Fruit fly (Drosophila melanogaster) whole organism, prepupa: ENCODE data around the gene CG46399.

Experiments used
- Blimp-1 ChIP-seq: fragments of 200-800 bp; sonication (Bioruptor generic); optimal IDR thresholded peaks from 3 replicates; lab custom pipeline; 2017; ENCODE audit warnings: missing biosample characterization, missing genetic modification characterization, mild to moderate bottlenecking, moderate library complexity, missing genetic modification reagents
- CG11902 ChIP-seq: fragments of 200-800 bp; sonication (Bioruptor generic); optimal IDR thresholded peaks from 3 replicates; lab custom pipeline; 2016; ENCODE audit warnings: missing biosample characterization, missing genetic modification characterization
- CG15336 ChIP-seq: fragments of 200-800 bp; sonication (Bioruptor generic); IDR thresholded peaks from 2 replicates; pipeline ENCODE4 v1.3.6; 2022; ENCODE audit warnings: missing biosample characterization, missing genetic modification characterization
- CG1621 ChIP-seq: fragments of 200-800 bp; sonication (Bioruptor generic); optimal IDR thresholded peaks from 3 replicates; lab custom pipeline; 2018; ENCODE audit warnings: missing biosample characterization, mild to moderate bottlenecking, missing genetic modification characterization
- CG3032 ChIP-seq: fragments of 200-800 bp; optimal IDR thresholded peaks from 2 replicates; lab custom pipeline; 2019; ENCODE audit warnings: missing biosample characterization, mild to moderate bottlenecking, missing genetic modification characterization, moderate library complexity
- CG31627 ChIP-seq: fragments of 200-800 bp; sonication (Bioruptor generic); optimal IDR thresholded peaks from 3 replicates; lab custom pipeline; 2016; ENCODE audit warnings: missing biosample characterization, missing genetic modification characterization
- CG32006 ChIP-seq: fragments of 200-800 bp; sonication (Bioruptor generic); optimal IDR thresholded peaks from 3 replicates; lab custom pipeline; 2017; ENCODE audit warnings: missing biosample characterization, mild to moderate bottlenecking, missing genetic modification characterization
- CG34406 ChIP-seq: fragments of 200-800 bp; sonication (Bioruptor generic); optimal IDR thresholded peaks from 3 replicates; lab custom pipeline; 2016; ENCODE audit warnings: missing biosample characterization, missing genetic modification characterization
- CG3919 ChIP-seq: fragments of 200-800 bp; sonication (Bioruptor generic); optimal IDR thresholded peaks from 3 replicates; lab custom pipeline; 2016; ENCODE audit warnings: missing biosample characterization, missing genetic modification characterization
- CG4318 ChIP-seq: fragments of 200-800 bp; sonication (Bioruptor generic); optimal IDR thresholded peaks from 3 replicates; lab custom pipeline; 2017; ENCODE audit warnings: missing biosample characterization, mild to moderate bottlenecking, missing genetic modification characterization
- CG6163 ChIP-seq: fragments of 200-800 bp; sonication (Bioruptor generic); IDR thresholded peaks from 3 replicates; pipeline ENCODE4 v1.3.6; 2022; ENCODE audit warnings: missing biosample characterization, missing genetic modification characterization
- CG6276 ChIP-seq: fragments of 200-800 bp; sonication (Bioruptor generic); optimal IDR thresholded peaks from 2 replicates; lab custom pipeline; 2017; ENCODE audit warnings: missing biosample characterization, mild to moderate bottlenecking, missing genetic modification characterization
- CG6792 ChIP-seq: fragments of 200-800 bp; sonication (Bioruptor generic); optimal IDR thresholded peaks from 3 replicates; lab custom pipeline; 2016; ENCODE audit warnings: missing biosample characterization, missing genetic modification characterization
- CG6808 ChIP-seq: fragments of 200-800 bp; sonication (Bioruptor generic); optimal IDR thresholded peaks from 3 replicates; lab custom pipeline; 2017; ENCODE audit warnings: missing biosample characterization, missing genetic modification characterization, mild to moderate bottlenecking, moderate library complexity, missing genetic modification reagents
- CG6854 ChIP-seq: fragments of 200-800 bp; sonication (Bioruptor generic); optimal IDR thresholded peaks from 2 replicates; lab custom pipeline; 2017; ENCODE audit warnings: missing biosample characterization, mild to moderate bottlenecking, missing genetic modification characterization
- CG7368 ChIP-seq: fragments of 200-800 bp; sonication (Bioruptor generic); optimal IDR thresholded peaks from 3 replicates; lab custom pipeline; 2016; ENCODE audit warnings: missing biosample characterization, missing genetic modification characterization
- CG8119 ChIP-seq: fragments of 200-800 bp; sonication (Bioruptor generic); IDR thresholded peaks from 3 replicates; pipeline ENCODE4 v1.3.6; 2022; ENCODE audit warnings: missing biosample characterization, missing genetic modification characterization
- CG9139 ChIP-seq: fragments of 200-800 bp; sonication (Bioruptor generic); optimal IDR thresholded peaks from 3 replicates; lab custom pipeline; 2017; ENCODE audit warnings: missing biosample characterization, mild to moderate bottlenecking, missing genetic modification characterization
- Eip75B ChIP-seq: fragments of 200-800 bp; sonication (Bioruptor generic); optimal IDR thresholded peaks from 3 replicates; lab custom pipeline; 2016; ENCODE audit warnings: missing biosample characterization, missing genetic modification characterization
- Eip78C ChIP-seq: fragments of 200-800 bp; sonication (Bioruptor generic); peaks from one replicate; lab custom pipeline; 2016; ENCODE audit warnings: missing biosample characterization, missing genetic modification characterization
- Eip93F ChIP-seq: fragments of 200-800 bp; sonication (Bioruptor generic); optimal IDR thresholded peaks from 2 replicates; lab custom pipeline; 2016; ENCODE audit warnings: missing biosample characterization, mild to moderate bottlenecking, missing genetic modification characterization
- Ets21C ChIP-seq: fragments of 200-800 bp; sonication (Bioruptor generic); optimal IDR thresholded peaks from 3 replicates; lab custom pipeline; 2016; ENCODE audit warnings: missing biosample characterization, missing genetic modification characterization
- Hr38 ChIP-seq: sonication (Bioruptor generic); optimal IDR thresholded peaks from 2 replicates; lab custom pipeline; 2016; ENCODE audit warnings: missing biosample characterization, missing genetic modification characterization
- Hr39 ChIP-seq: fragments of 200-800 bp; sonication (Bioruptor generic); optimal IDR thresholded peaks from 2 replicates; lab custom pipeline; 2016; ENCODE audit warnings: missing biosample characterization, missing genetic modification characterization
- Hr4 ChIP-seq: fragments of 200-800 bp; sonication (Bioruptor generic); optimal IDR thresholded peaks from 3 replicates; lab custom pipeline; 2016; ENCODE audit warnings: missing biosample characterization, missing genetic modification characterization
- Lpt ChIP-seq: fragments of 200-800 bp; sonication (Bioruptor generic); optimal IDR thresholded peaks from 3 replicates; lab custom pipeline; 2016; ENCODE audit warnings: missing biosample characterization, missing genetic modification characterization
- Met ChIP-seq: fragments of 200-800 bp; sonication (Bioruptor generic); optimal IDR thresholded peaks from 3 replicates; lab custom pipeline; 2016; ENCODE audit warnings: missing biosample characterization, missing genetic modification characterization
- OdsH ChIP-seq: fragments of 200-800 bp; sonication (Bioruptor generic); optimal IDR thresholded peaks from 3 replicates; lab custom pipeline; 2016; ENCODE audit warnings: missing biosample characterization, missing genetic modification characterization
- Smox ChIP-seq: fragments of 200-800 bp; sonication (Bioruptor generic); optimal IDR thresholded peaks from 3 replicates; lab custom pipeline; 2016; ENCODE audit warnings: missing biosample characterization, missing genetic modification characterization
- Sox102F ChIP-seq: fragments of 200-800 bp; sonication (Bioruptor generic); optimal IDR thresholded peaks from 2 replicates; lab custom pipeline; 2016; ENCODE audit warnings: missing biosample characterization, mild to moderate bottlenecking, missing genetic modification characterization
- Sox14 ChIP-seq: fragments of 200-800 bp; sonication (Bioruptor generic); optimal IDR thresholded peaks from 3 replicates; lab custom pipeline; 2016; ENCODE audit warnings: missing biosample characterization, missing genetic modification characterization
- Sox15 ChIP-seq: fragments of 200-800 bp; sonication (Bioruptor generic); optimal IDR thresholded peaks from 3 replicates; lab custom pipeline; 2016; ENCODE audit warnings: missing biosample characterization, missing genetic modification characterization
- achi ChIP-seq: fragments of 200-800 bp; sonication (Bioruptor generic); optimal IDR thresholded peaks from 3 replicates; lab custom pipeline; 2016; ENCODE audit warnings: missing biosample characterization, missing genetic modification characterization
- cyc ChIP-seq: fragments of 200-800 bp; sonication (Bioruptor generic); optimal IDR thresholded peaks from 3 replicates; lab custom pipeline; 2016; ENCODE audit warnings: missing biosample characterization, missing genetic modification characterization
- dac ChIP-seq: fragments of 200-800 bp; sonication (Bioruptor generic); optimal IDR thresholded peaks from 2 replicates; lab custom pipeline; 2017; ENCODE audit warnings: missing biosample characterization, mild to moderate bottlenecking, missing genetic modification characterization
- dsx ChIP-seq: fragments of 200-800 bp; optimal IDR thresholded peaks from 3 replicates; lab custom pipeline; 2019; ENCODE audit warnings: missing biosample characterization, mild to moderate bottlenecking, missing genetic modification characterization, moderate library complexity; ENCODE audit not compliant: poor library complexity, severe bottlenecking
- eg ChIP-seq: fragments of 200-800 bp; sonication (Bioruptor generic); IDR thresholded peaks from 3 replicates; pipeline ENCODE4 v1.3.6; 2022; ENCODE audit warnings: missing biosample characterization, missing genetic modification characterization
- esn ChIP-seq: fragments of 200-800 bp; sonication (Bioruptor generic); optimal IDR thresholded peaks from 2 replicates; lab custom pipeline; 2016; ENCODE audit warnings: missing biosample characterization, mild to moderate bottlenecking, missing genetic modification characterization, moderate library complexity
- fd59A ChIP-seq: fragments of 200-800 bp; sonication (Bioruptor generic); optimal IDR thresholded peaks from 2 replicates; lab custom pipeline; 2017; ENCODE audit warnings: missing biosample characterization, mild to moderate bottlenecking, missing genetic modification characterization, missing genetic modification reagents
- fd85E ChIP-seq: fragments of 200-800 bp; sonication (Bioruptor generic); optimal IDR thresholded peaks from 3 replicates; lab custom pipeline; 2016; ENCODE audit warnings: missing biosample characterization, missing genetic modification characterization
- fkh ChIP-seq: fragments of 200-800 bp; sonication (Bioruptor generic); optimal IDR thresholded peaks from 3 replicates; lab custom pipeline; 2017; ENCODE audit warnings: missing biosample characterization, mild to moderate bottlenecking, missing genetic modification characterization, moderate library complexity
- lz ChIP-seq: fragments of 200-800 bp; sonication (Bioruptor generic); optimal IDR thresholded peaks from 3 replicates; lab custom pipeline; 2016; ENCODE audit warnings: missing biosample characterization, missing genetic modification characterization
- net ChIP-seq: fragments of 200-800 bp; sonication (Bioruptor generic); optimal IDR thresholded peaks from 3 replicates; lab custom pipeline; 2016; ENCODE audit warnings: missing biosample characterization, missing genetic modification characterization
- pdm3 ChIP-seq: fragments of 200-800 bp; sonication (Bioruptor generic); optimal IDR thresholded peaks from 3 replicates; lab custom pipeline; 2016; ENCODE audit warnings: missing biosample characterization, missing genetic modification characterization
- spab ChIP-seq: fragments of 200-800 bp; sonication (Bioruptor generic); optimal IDR thresholded peaks from 2 replicates; lab custom pipeline; 2017; ENCODE audit warnings: missing biosample characterization, mild to moderate bottlenecking, missing genetic modification characterization, missing genetic modification reagents
- ss ChIP-seq, 2 experiments: fragments of 200-800 bp; sonication (Bioruptor generic); optimal IDR thresholded peaks; 2 replicates in 1 of 2; 3 replicates in 1 of 2; lab custom pipeline; 2017 to 2018; ENCODE audit warnings: mild to moderate bottlenecking in 2 of 2, missing biosample characterization in 2 of 2, missing genetic modification characterization in 2 of 2, moderate library complexity in 1 of 2
- svp ChIP-seq: fragments of 200-800 bp; sonication (Bioruptor generic); peaks from one replicate; lab custom pipeline; 2016; ENCODE audit warnings: missing biosample characterization, missing genetic modification characterization
- topi ChIP-seq: fragments of 200-800 bp; sonication (Bioruptor generic); optimal IDR thresholded peaks from 3 replicates; lab custom pipeline; 2016; ENCODE audit warnings: missing biosample characterization, missing genetic modification characterization
- vri ChIP-seq: fragments of 200-800 bp; sonication (Bioruptor generic); optimal IDR thresholded peaks from 3 replicates; lab custom pipeline; 2016; ENCODE audit warnings: missing biosample characterization, mild to moderate bottlenecking, missing genetic modification characterization

Gene CG46399

dm6 chrX:14883993-14884392 is 24.9 kb downstream of the CG46399 start (continued):
- TF ChIP-seq CG3032 (tag; lab: Kevin White, UChicago) (no peak), dsx (no peak)

- TF ChIP-seq Eip75B (GFP tag; lab: Kevin White, UChicago) (no peak), fkh (GFP tag; lab: Kevin White, UChicago) (peak; percentile 25)
Measured at dm6 chrX:14885554-14885953, 26.5 kb downstream of the CG46399 start.

dm6 chrX:14892303-14892702 is 33.3 kb downstream of the CG46399 start:
- peak; percentile 83 for TF ChIP-seq svp (GFP tag; lab: Kevin White, UChicago)
- TF ChIP-seq Eip93F: no peak
- TF ChIP-seq Hr4 (GFP tag; lab: Kevin White, UChicago): peak; percentile 1
- TF ChIP-seq CG6163 (GFP tag; lab: Robert Waterston, UW): peak; percentile 52; the same call in 1 of the 3 replicates
- TF ChIP-seq Blimp-1 (GFP tag; lab: Kevin White, UChicago): no peak
- TF ChIP-seq eg (GFP tag; lab: Robert Waterston, UW): peak; percentile 71
- no peak for TF ChIP-seq net (GFP tag; lab: Kevin White, UChicago)
- peak; percentile 30 for TF ChIP-seq CG3919 (GFP tag; lab: Kevin White, UChicago)
- TF ChIP-seq Ets21C: peak; percentile 18
- TF ChIP-seq CG15336 (GFP tag; lab: Robert Waterston, UW): peak; percentile 69
- TF ChIP-seq CG7368 (GFP tag; lab: Kevin White, UChicago): no peak
- peak; percentile 22 for TF ChIP-seq CG34406 (GFP tag; lab: Kevin White, UChicago)
- TF ChIP-seq Eip78C (GFP tag; lab: Kevin White, UChicago): peak; percentile 94
- TF ChIP-seq achi (GFP tag; lab: Kevin White, UChicago): peak; percentile 15
- no peak for TF ChIP-seq vri (GFP tag; lab: Kevin White, UChicago)
- TF ChIP-seq CG31627 (GFP tag; lab: Kevin White, UChicago): peak; percentile 1
- TF ChIP-seq lz (GFP tag; lab: Kevin White, UChicago): no peak
- TF ChIP-seq CG32006: peak; percentile 47
- peak; percentile 20 for TF ChIP-seq CG11902 (GFP tag; lab: Kevin White, UChicago)
- TF ChIP-seq fkh (GFP tag; lab: Kevin White, UChicago): no peak
- TF ChIP-seq cyc (GFP tag; lab: Kevin White, UChicago): peak; percentile 31
- TF ChIP-seq spab (GFP tag; lab: Kevin White, UChicago): no peak
- peak; percentile 16 for TF ChIP-seq topi (GFP tag; lab: Kevin White, UChicago)
- no peak for TF ChIP-seq Hr38 (GFP tag; lab: Kevin White, UChicago)
- TF ChIP-seq CG9139 (GFP tag; lab: Kevin White, UChicago): no peak
- no peak for TF ChIP-seq Sox102F (GFP tag; lab: Kevin White, UChicago)
- TF ChIP-seq CG6792 (GFP tag; lab: Kevin White, UChicago): peak; percentile 26
- TF ChIP-seq Met: no peak
- peak; percentile 42 for TF ChIP-seq Hr39 (GFP tag; lab: Kevin White, UChicago)
- TF ChIP-seq ss (GFP tag; optimal IDR thresholded peaks at IDR 0.05; lab: Kevin White, UChicago): no peak
- peak; percentile 62 for TF ChIP-seq CG8119
- TF ChIP-seq esn (GFP tag; lab: Kevin White, UChicago): peak; percentile 30
- TF ChIP-seq dac (GFP tag; lab: Kevin White, UChicago): no peak
- peak; percentile 20 for TF ChIP-seq CG4318 (GFP tag; lab: Kevin White, UChicago)
- no peak for TF ChIP-seq Sox15 (GFP tag; lab: Kevin White, UChicago)
- TF ChIP-seq Smox: peak; percentile 37
- no peak for TF ChIP-seq CG6808 (GFP tag; lab: Kevin White, UChicago)
- TF ChIP-seq Lpt (GFP tag; lab: Kevin White, UChicago): no peak
- TF ChIP-seq CG1621 (tag; lab: Kevin White, UChicago): no peak
- no peak for TF ChIP-seq fd85E (GFP tag; lab: Kevin White, UChicago)
- peak; percentile 56 for TF ChIP-seq pdm3 (GFP tag; lab: Kevin White, UChicago)
- no peak for TF ChIP-seq Sox14 (GFP tag; lab: Kevin White, UChicago)
- peak; percentile 32 for TF ChIP-seq OdsH (GFP tag; lab: Kevin White, UChicago)
- peak; percentile 30 for TF ChIP-seq CG6276 (GFP tag; lab: Kevin White, UChicago)
- TF ChIP-seq fd59A (GFP tag; lab: Kevin White, UChicago): no peak
- TF ChIP-seq Eip75B (GFP tag; lab: Kevin White, UChicago): peak; percentile 3
- no peak for TF ChIP-seq CG6854 (GFP tag; lab: Kevin White, UChicago)
